Worm (Caenorhabditis elegans) whole organism, L2 larva: ENCODE data around the gene Y39B6A.9.
"Not testable (repeated sequence)": the region's sequence is repeated elsewhere in the genome, so short reads cannot be mapped to it uniquely, and the experiment has no call there.

Experiments used
- C34F6.9 ChIP-seq: fragments of 150-350 bp; optimal IDR thresholded peaks from 2 replicates; lab custom pipeline; 2014; ENCODE audit warnings: missing biosample characterization, missing genetic modification characterization
- F13H6.1 ChIP-seq: sonication (generic microtip); optimal IDR thresholded peaks from 2 replicates; lab custom pipeline; 2016; ENCODE audit warnings: missing genetic modification characterization, missing compliant biosample characterization
- Y55F3AM.14 ChIP-seq: fragments of 200-800 bp; sonication (Bioruptor generic); optimal IDR thresholded peaks from 2 replicates; lab custom pipeline; 2018; ENCODE audit warnings: mild to moderate bottlenecking, missing genetic modification characterization, missing compliant biosample characterization
- ZK546.5 ChIP-seq: sonication (generic microtip); optimal IDR thresholded peaks from 2 replicates; lab custom pipeline; 2017; ENCODE audit warnings: missing biosample characterization, missing genetic modification characterization
- alr-1 ChIP-seq: fragments of 150-350 bp; optimal IDR thresholded peaks from 2 replicates; lab custom pipeline; 2014; ENCODE audit warnings: missing biosample characterization, missing genetic modification characterization
- aly-2 ChIP-seq: fragments of 150-350 bp; optimal IDR thresholded peaks from 2 replicates; lab custom pipeline; 2014; ENCODE audit warnings: missing biosample characterization, missing genetic modification characterization
- ama-1 ChIP-seq: fragments of 150-350 bp; optimal IDR thresholded peaks from 2 replicates; lab custom pipeline; 2018; ENCODE audit warnings: inconsistent platforms
- blmp-1 ChIP-seq: sonication (generic microtip); optimal IDR thresholded peaks from 2 replicates; lab custom pipeline; 2017; ENCODE audit warnings: missing genetic modification characterization, mild to moderate bottlenecking, missing compliant biosample characterization, antibody characterized with exemption, moderate library complexity; ENCODE audit not compliant: insufficient read depth
- ceh-16 ChIP-seq: fragments of 150-350 bp; optimal IDR thresholded peaks from 2 replicates; lab custom pipeline; 2014; ENCODE audit warnings: missing biosample characterization, missing genetic modification characterization
- ceh-82 ChIP-seq: fragments of 150-350 bp; optimal IDR thresholded peaks from 2 replicates; lab custom pipeline; 2014; ENCODE audit warnings: missing biosample characterization, missing genetic modification characterization
- crh-2 ChIP-seq: sonication (generic microtip); optimal IDR thresholded peaks from 2 replicates; lab custom pipeline; 2017; ENCODE audit warnings: missing biosample characterization, missing genetic modification characterization
- dmd-4 ChIP-seq: sonication (generic microtip); optimal IDR thresholded peaks from 2 replicates; lab custom pipeline; 2017; ENCODE audit warnings: missing biosample characterization, missing genetic modification characterization
- egl-27 ChIP-seq: sonication (generic microtip); optimal IDR thresholded peaks from 3 replicates; lab custom pipeline; 2017; ENCODE audit warnings: missing biosample characterization, missing genetic modification reagents, missing genetic modification characterization
- elt-3 ChIP-seq: sonication (generic microtip); optimal IDR thresholded peaks from 2 replicates; lab custom pipeline; 2017; ENCODE audit warnings: missing biosample characterization, missing genetic modification characterization
- fos-1 ChIP-seq: fragments of 150-350 bp; optimal IDR thresholded peaks from 2 replicates; lab custom pipeline; 2014; ENCODE audit warnings: missing biosample characterization, missing genetic modification characterization
- gmeb-1 ChIP-seq: fragments of 150-350 bp; optimal IDR thresholded peaks from 2 replicates; lab custom pipeline; 2014; ENCODE audit warnings: missing biosample characterization, missing genetic modification characterization
- lin-13 ChIP-seq: fragments of 150-350 bp; optimal IDR thresholded peaks from 2 replicates; lab custom pipeline; 2014; ENCODE audit warnings: missing biosample characterization, missing genetic modification reagents, missing genetic modification characterization
- lsy-2 ChIP-seq, 2 experiments: fragments of 150-350 bp in 1 of 2; sonication (generic microtip) in 1 of 2; optimal IDR thresholded peaks; 2 replicates each; lab custom pipeline; 2014 to 2017; ENCODE audit warnings: missing biosample characterization in 2 of 2, missing genetic modification characterization in 2 of 2
- mab-5 ChIP-seq: fragments of 150-350 bp; optimal IDR thresholded peaks from 2 replicates; lab custom pipeline; 2014; ENCODE audit warnings: missing biosample characterization, missing genetic modification characterization
- mdl-1 ChIP-seq, 2 experiments: fragments of 150-350 bp in 1 of 2; sonication (generic microtip) in 1 of 2; optimal IDR thresholded peaks; 2 replicates each; lab custom pipeline; 2017; ENCODE audit warnings: missing biosample characterization in 2 of 2, missing genetic modification characterization in 2 of 2
- nhr-10 ChIP-seq: sonication (generic microtip); optimal IDR thresholded peaks from 2 replicates; lab custom pipeline; 2017; ENCODE audit warnings: missing biosample characterization, missing genetic modification characterization
- nhr-11 ChIP-seq: fragments of 150-350 bp; optimal IDR thresholded peaks from 2 replicates; lab custom pipeline; 2014; ENCODE audit warnings: missing biosample characterization, missing genetic modification characterization
- nhr-23 ChIP-seq: fragments of 150-350 bp; optimal IDR thresholded peaks from 2 replicates; lab custom pipeline; 2014; ENCODE audit warnings: missing biosample characterization, missing genetic modification reagents, missing genetic modification characterization
- nhr-237 ChIP-seq: fragments of 150-350 bp; optimal IDR thresholded peaks from 2 replicates; lab custom pipeline; 2014; ENCODE audit warnings: missing biosample characterization, missing genetic modification characterization
- nhr-25 ChIP-seq: fragments of 150-350 bp; sonication (generic microtip); optimal IDR thresholded peaks from 3 replicates; lab custom pipeline; 2014; ENCODE audit warnings: missing biosample characterization, missing genetic modification characterization
- peb-1 ChIP-seq: fragments of 150-350 bp; optimal IDR thresholded peaks from 2 replicates; lab custom pipeline; 2014; ENCODE audit warnings: missing biosample characterization, missing genetic modification characterization
- sem-4 ChIP-seq: fragments of 150-350 bp; optimal IDR thresholded peaks from 2 replicates; lab custom pipeline; 2014; ENCODE audit warnings: missing biosample characterization, missing genetic modification reagents, missing genetic modification characterization
- sma-3 ChIP-seq: sonication (generic microtip); optimal IDR thresholded peaks from 2 replicates; lab custom pipeline; 2016; ENCODE audit warnings: missing genetic modification reagents, missing genetic modification characterization, missing compliant biosample characterization
- unc-55 ChIP-seq: fragments of 150-350 bp; sonication (generic microtip); optimal IDR thresholded peaks from 3 replicates; lab custom pipeline; 2014; ENCODE audit warnings: missing biosample characterization, missing genetic modification reagents, missing genetic modification characterization
- unc-62 ChIP-seq: fragments of 150-350 bp; optimal IDR thresholded peaks from 2 replicates; lab custom pipeline; 2014; ENCODE audit warnings: missing biosample characterization, missing genetic modification reagents, missing genetic modification characterization
- zag-1 ChIP-seq: fragments of 150-350 bp; optimal IDR thresholded peaks from 2 replicates; lab custom pipeline; 2014; ENCODE audit warnings: missing biosample characterization, missing genetic modification characterization
- ztf-1 ChIP-seq: fragments of 200-800 bp; sonication (Bioruptor generic); conservative IDR thresholded peaks from 2 replicates; pipeline ENCODE4 v1.3.6; 2022; ENCODE audit warnings: missing genetic modification characterization, missing compliant biosample characterization
- ztf-11 ChIP-seq: sonication (generic microtip); optimal IDR thresholded peaks from 2 replicates; lab custom pipeline; 2017; ENCODE audit warnings: missing biosample characterization, missing genetic modification characterization
- ztf-4 ChIP-seq: fragments of 150-350 bp; optimal IDR thresholded peaks from 2 replicates; lab custom pipeline; 2014; ENCODE audit warnings: missing biosample characterization, missing genetic modification characterization

Y39B6A.9 gene

DNA sequence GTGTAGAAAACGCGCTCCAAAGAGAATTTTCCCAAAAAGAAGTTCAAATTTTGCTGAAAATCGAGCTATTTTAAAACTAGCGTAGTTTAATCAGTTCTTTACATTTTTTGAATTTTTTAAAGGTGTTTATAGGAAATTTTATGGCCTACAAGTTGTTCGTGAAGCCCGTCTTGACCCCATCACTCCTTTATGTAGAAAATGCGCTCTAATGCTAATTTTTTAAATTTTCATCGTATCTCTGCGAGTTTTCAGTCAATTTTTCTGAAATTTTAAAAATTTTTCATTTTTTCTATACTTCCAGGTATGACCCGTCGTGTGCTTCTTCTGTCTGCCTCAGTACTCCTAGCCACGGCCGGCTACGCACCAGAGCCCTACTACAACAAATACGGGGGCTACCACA lies at the start of gene Y39B6A.9:
Y39B6A.9 (plus strand) TSS at position 301 of the 400 bp plus-strand sequence.
- TF ChIP-seq ztf-1 (GFP tag; lab: Robert Waterston, UW) = no peak
- TF ChIP-seq ceh-82 (tag; lab: Kevin White, UChicago) = no peak
- no peak for TF ChIP-seq nhr-10
- no peak for TF ChIP-seq sma-3 (GFP tag; lab: Kevin White, UChicago)
- no peak for TF ChIP-seq mab-5 (tag; lab: Kevin White, UChicago)
- no peak for TF ChIP-seq nhr-11 (tag; lab: Kevin White, UChicago)
- TF ChIP-seq unc-62 = no peak
- TF ChIP-seq gmeb-1 (tag; lab: Kevin White, UChicago) = no peak
- TF ChIP-seq ceh-16 (tag; lab: Kevin White, UChicago) = no peak
- TF ChIP-seq unc-55 = no peak
- no peak for TF ChIP-seq aly-2 (tag; lab: Kevin White, UChicago)
- no peak for TF ChIP-seq crh-2 (tag; lab: Kevin White, UChicago)
- no peak for TF ChIP-seq sem-4 (tag; lab: Kevin White, UChicago)

DNA sequence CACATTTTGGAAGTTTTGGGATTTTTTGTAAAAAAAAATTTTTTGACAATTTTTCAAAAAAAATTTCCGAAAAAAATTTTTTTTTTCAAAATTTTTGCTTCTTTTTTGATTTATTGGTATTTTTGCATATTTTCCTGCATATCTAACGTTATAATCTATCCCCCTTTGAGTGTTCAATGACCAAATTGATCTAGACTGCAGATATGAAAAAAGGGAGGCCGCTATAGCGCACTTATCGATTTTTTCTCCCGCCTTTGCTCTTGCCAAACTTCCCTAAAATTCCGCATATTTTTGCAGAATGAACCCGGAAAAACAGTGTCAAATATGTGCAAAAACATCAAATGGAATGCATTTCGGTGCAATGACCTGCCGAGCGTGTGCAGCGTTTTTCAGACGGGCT lies 48.9 kb upstream of the Y39B6A.9 start, which contains the start of gene nhr-145:
nhr-145 (plus strand) TSS at position 298 of the 400 bp plus-strand sequence.
- TF ChIP-seq ceh-16 (tag; lab: Kevin White, UChicago) (no peak), ztf-4 (no peak), sem-4 (tag; lab: Kevin White, UChicago) (no peak), nhr-11 (tag; lab: Kevin White, UChicago) (no peak), blmp-1 (tag; lab: Kevin White, UChicago) (no peak)

- TF ChIP-seq elt-3 = no peak
- TF ChIP-seq nhr-23 = no peak
- TF ChIP-seq nhr-237 (tag; lab: Kevin White, UChicago) = no peak
- no peak for TF ChIP-seq C34F6.9 (tag; lab: Kevin White, UChicago)
- no peak for TF ChIP-seq aly-2 (tag; lab: Kevin White, UChicago)
- TF ChIP-seq mdl-1 (tag; optimal IDR thresholded peaks at IDR 0.05; lab: Kevin White, UChicago) = no peak
- TF ChIP-seq alr-1 = no peak
- TF ChIP-seq lsy-2 (tag; optimal IDR thresholded peaks at IDR 0.05; lab: Kevin White, UChicago) = no peak
- TF ChIP-seq egl-27 (tag; lab: Kevin White, UChicago) = no peak
- TF ChIP-seq ztf-11 (tag; lab: Kevin White, UChicago) = no peak
- no peak for TF ChIP-seq ceh-16 (tag; lab: Kevin White, UChicago)
Observed at ce11 chrV:19090885-19091284, 45.4 kb upstream of the Y39B6A.9 start.

DNA sequence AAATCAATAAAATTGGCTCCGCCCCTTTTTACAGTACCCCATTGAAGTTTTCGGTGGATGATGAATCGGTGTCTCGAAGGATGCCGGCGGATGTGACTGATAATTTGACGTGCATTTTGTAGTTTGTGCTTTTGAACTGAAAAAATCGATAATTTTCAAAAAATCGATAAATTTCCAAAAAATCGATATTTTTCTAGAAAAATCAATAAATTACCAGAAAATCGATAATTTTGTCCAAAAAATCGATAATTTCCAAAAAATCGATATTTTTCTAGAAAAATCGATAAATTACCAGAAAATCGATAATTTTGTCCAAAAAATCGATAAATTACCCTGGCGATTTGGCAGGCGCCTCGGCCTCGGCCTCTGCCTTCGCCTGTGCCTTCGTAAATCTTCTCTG lies 36.8 kb upstream of the Y39B6A.9 start:
- TF ChIP-seq sem-4 (tag; lab: Kevin White, UChicago) (no peak), aly-2 (tag; lab: Kevin White, UChicago) (no peak), fos-1 (no peak), nhr-11 (tag; lab: Kevin White, UChicago) (no peak), dmd-4 (tag; lab: Kevin White, UChicago) (no peak), egl-27 (tag; lab: Kevin White, UChicago) (no peak), peb-1 (tag; lab: Kevin White, UChicago) (no peak), nhr-25 (tag; lab: Kevin White, UChicago) (no peak), ceh-82 (tag; lab: Kevin White, UChicago) (no peak), Y55F3AM.14 (GFP tag; lab: Kevin White, UChicago) (no peak), ZK546.5 (tag; lab: Kevin White, UChicago) (no peak), ztf-11 (tag; lab: Kevin White, UChicago) (no peak), gmeb-1 (tag; lab: Kevin White, UChicago) (no peak), sma-3 (GFP tag; lab: Kevin White, UChicago) (no peak), nhr-237 (tag; lab: Kevin White, UChicago) (no peak), F13H6.1 (no peak), ama-1 (lab: Kevin White, UChicago) (no peak)

- TF ChIP-seq zag-1 (tag; lab: Kevin White, UChicago); lin-13; ZK546.5 (tag; lab: Kevin White, UChicago): not testable (repeated sequence)
Observed at ce11 chrV:19101589-19102201, 34.6 kb upstream of the Y39B6A.9 start, which contains the start of gene zhp-4. TSS of gene zhp-4 (minus strand) at chrV:19101786.
